Worm (Caenorhabditis elegans) whole organism, mixed stage, embryonic: Measurements from ENCODE around the gene C08F8.3.

Source experiments
- nhr-237 ChIP-seq: fragments of 150-350 bp; optimal IDR thresholded peaks from 2 replicates; lab custom pipeline; 2014; ENCODE audit warnings: missing biosample characterization, missing genetic modification characterization
- pha-4 ChIP-seq: fragments of 150-350 bp; optimal IDR thresholded peaks from 2 replicates; lab custom pipeline; 2018; ENCODE audit warnings: missing biosample characterization, missing genetic modification reagents, missing genetic modification characterization
- unc-120 ChIP-seq: sonication (generic microtip); optimal IDR thresholded peaks from 2 replicates; lab custom pipeline; 2017; ENCODE audit warnings: missing genetic modification characterization, missing compliant biosample characterization; ENCODE audit not compliant: poor library complexity, severe bottlenecking

DNA sequence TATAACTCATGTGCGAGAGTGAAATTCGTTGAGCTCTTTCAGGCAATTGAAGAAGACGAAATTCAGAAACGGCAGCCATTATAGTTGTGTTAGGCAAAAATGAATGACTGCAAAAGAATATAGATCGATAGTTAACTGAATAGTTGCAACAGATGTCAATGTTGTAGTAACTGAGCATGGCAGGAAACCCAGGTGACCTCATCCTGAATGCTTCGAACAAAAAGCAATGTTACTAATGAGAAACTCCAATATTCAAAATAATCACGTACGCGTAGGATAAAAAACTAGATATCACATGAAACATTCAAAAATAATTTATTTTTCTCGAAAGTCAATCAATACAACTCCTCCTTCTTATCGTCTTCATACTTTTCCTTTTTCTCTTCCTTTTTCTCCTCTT, 7.6 kb downstream of the C08F8.3 start, which contains the start of gene fbxb-9:
- TF ChIP-seq pha-4 (tag; lab: Kevin White, UChicago) (no peak), nhr-237 (tag; lab: Kevin White, UChicago) (no peak), unc-120 (tag; lab: Kevin White, UChicago) (no peak)
